Worm (Caenorhabditis elegans): Measurements from ENCODE around the gene txt-17.
A peak's percentile ranks its signal among the peaks of the same experiment; 100 is the strongest.

txt-17 gene

ce11 chrV:7060396-7060795 is 7.4 kb upstream of the txt-17 start, which contains the start of the genes Y57E12AL.6 and Y57E12AL.1 (continued):
- TF ChIP-seq daf-16 (GFP tag; optimal IDR thresholded peaks at IDR 0.05) (no peak), daf-16 (tag; optimal IDR thresholded peaks at IDR 0.05) (peak; percentile 64), sdz-12 (GFP tag; optimal IDR thresholded peaks at IDR 0.05) (no peak), lin-15B (tag; optimal IDR thresholded peaks at IDR 0.05) (no peak), duxl-1 (tag; optimal IDR thresholded peaks at IDR 0.05; ENCODE audit: poor library complexity) (peak; percentile 60), Y5F2A.4 (GFP tag; optimal IDR thresholded peaks at IDR 0.05) (no peak), unc-62 (GFP tag; optimal IDR thresholded peaks at IDR 0.05 in 1 of 2) (no peak), unc-62 (tag; optimal IDR thresholded peaks at IDR 0.05) (no peak), nhr-28 (tag; optimal IDR thresholded peaks at IDR 0.05) (peak; percentile 92), fos-1 (tag; optimal IDR thresholded peaks at IDR 0.05) (no peak), zfp-3 (GFP tag; conservative IDR thresholded peaks at IDR 0.05) (0 out of 2 replicates have a peak, but pooled peaks have one; percentile 67), snpc-4 (tag; optimal IDR thresholded peaks at IDR 0.05) (no peak), egl-27 (tag; optimal IDR thresholded peaks at IDR 0.05) (no peak), unc-130 (GFP tag; optimal IDR thresholded peaks at IDR 0.05) (peak; percentile 16), hlh-30 (tag; optimal IDR thresholded peaks at IDR 0.05; ENCODE audit: insufficient read depth) (peak; percentile 95), lin-38 (GFP tag; IDR thresholded peaks at IDR 0.05) (peak; percentile 79), nhr-48 (tag; optimal IDR thresholded peaks at IDR 0.05) (peak; percentile 62), Y105C5A.15 (GFP tag; IDR thresholded peaks at IDR 0.05) (no peak), zip-2 (tag; optimal IDR thresholded peaks at IDR 0.05) (no peak), ztf-7 (tag; optimal IDR thresholded peaks at IDR 0.05) (peak; percentile 84), ama-1 (optimal IDR thresholded peaks at IDR 0.05) (no peak), rbr-2 (tag; optimal IDR thresholded peaks at IDR 0.05) (peak; percentile 78), nhr-77 (tag; optimal IDR thresholded peaks at IDR 0.05) (peak; percentile 88), vab-7 (GFP tag; IDR thresholded peaks at IDR 0.05) (no peak), lin-1 (GFP tag; IDR thresholded peaks at IDR 0.05) (no peak), dmd-6 (GFP tag; IDR thresholded peaks at IDR 0.05) (peak; percentile 80), ces-1 (GFP tag; optimal IDR thresholded peaks at IDR 0.05) (no peak), madf-9 (GFP tag; conservative IDR thresholded peaks at IDR 0.05) (no peak), unc-39 (tag; optimal IDR thresholded peaks at IDR 0.05) (no peak), daf-19 (GFP tag; conservative IDR thresholded peaks at IDR 0.05) (no peak), ceh-20 (GFP tag; IDR thresholded peaks at IDR 0.05) (peak; percentile 72), egl-43 (GFP tag; IDR thresholded peaks at IDR 0.05) (no peak), hlh-11 (tag; optimal IDR thresholded peaks at IDR 0.05) (peak; percentile 86), tra-1 (GFP tag; IDR thresholded peaks at IDR 0.05) (no peak), gei-8 (GFP tag; optimal IDR thresholded peaks at IDR 0.05) (no peak), nhr-41 (GFP tag; IDR thresholded peaks at IDR 0.05) (no peak), attf-4 (tag; optimal IDR thresholded peaks at IDR 0.05) (no peak), D1046.2 (GFP tag; IDR thresholded peaks at IDR 0.05) (no peak), F26F4.8 (GFP tag; conservative IDR thresholded peaks at IDR 0.05) (no peak), spr-1 (tag; optimal IDR thresholded peaks at IDR 0.05) (peak; percentile 73), Y75B8A.6 (GFP tag; IDR thresholded peaks at IDR 0.05) (no peak), daf-8 (GFP tag; IDR thresholded peaks at IDR 0.05) (no peak), tag-97 (GFP tag; IDR thresholded peaks at IDR 0.05) (no peak), Y48G9A.11 (GFP tag; IDR thresholded peaks at IDR 0.05) (no peak), daf-12 (tag; optimal IDR thresholded peaks at IDR 0.05) (no peak), mep-1 (tag; optimal IDR thresholded peaks at IDR 0.05) (peak; percentile 91), nhr-237 (tag; optimal IDR thresholded peaks at IDR 0.05) (no peak), lsy-2 (tag; optimal IDR thresholded peaks at IDR 0.05) (peak; percentile 44 to 90), mdl-1 (tag; optimal IDR thresholded peaks at IDR 0.05) (peak in 1 of 2 experiments; percentile 65), jun-1 (tag; optimal IDR thresholded peaks at IDR 0.05) (peak; percentile 18), ztf-11 (tag; optimal IDR thresholded peaks at IDR 0.05) (no peak), ZK546.5 (tag; optimal IDR thresholded peaks at IDR 0.05) (no peak), skn-1 (tag; optimal IDR thresholded peaks at IDR 0.05) (no peak), nhr-76 (tag; optimal IDR thresholded peaks at IDR 0.05) (no peak)

Data from whole organism, L4 larva.